Worm (Caenorhabditis elegans) whole organism, L4 larva: ENCODE results near the gene rgs-11.
A peak's percentile ranks its signal among the peaks of the same experiment; 100 is the strongest.

Experiments
- aha-1 ChIP-seq: fragments of 150-350 bp; peaks from one replicate; lab custom pipeline; 2014; ENCODE audit warnings: missing biosample characterization, missing genetic modification characterization
- ama-1 ChIP-seq: fragments of 150-350 bp; optimal IDR thresholded peaks from 2 replicates; lab custom pipeline; 2014; ENCODE audit warnings: inconsistent platforms, mixed read lengths
- ceh-82 ChIP-seq: sonication (generic microtip); optimal IDR thresholded peaks from 2 replicates; lab custom pipeline; 2017; ENCODE audit warnings: missing biosample characterization, missing genetic modification characterization
- ces-1 ChIP-seq: fragments of 150-350 bp; sonication (generic microtip); optimal IDR thresholded peaks from 4 replicates; lab custom pipeline; 2014; ENCODE audit warnings: missing biosample characterization, missing genetic modification reagents, missing genetic modification characterization
- ctbp-1 ChIP-seq: fragments of 200-800 bp; sonication (Bioruptor generic); IDR thresholded peaks from 2 replicates; pipeline ENCODE4 v1.3.6; 2022; ENCODE audit warnings: missing genetic modification reagents, missing genetic modification characterization, missing compliant biosample characterization
- dmd-6 ChIP-seq: fragments of 200-800 bp; sonication (Bioruptor generic); IDR thresholded peaks from 2 replicates; pipeline ENCODE4 v1.3.6; 2022; ENCODE audit warnings: missing genetic modification reagents, missing genetic modification characterization, missing compliant biosample characterization
- hlh-11 ChIP-seq: fragments of 200-800 bp; sonication (Bioruptor generic); optimal IDR thresholded peaks from 2 replicates; lab custom pipeline; 2018; ENCODE audit warnings: mild to moderate bottlenecking, missing genetic modification characterization, missing compliant biosample characterization
- nhr-11 ChIP-seq: fragments of 150-350 bp; optimal IDR thresholded peaks from 2 replicates; lab custom pipeline; 2014; ENCODE audit warnings: missing biosample characterization, missing genetic modification characterization
- nhr-237 ChIP-seq: sonication (generic microtip); optimal IDR thresholded peaks from 2 replicates; lab custom pipeline; 2017; ENCODE audit warnings: missing biosample characterization, missing genetic modification characterization
- nhr-28 ChIP-seq: fragments of 150-350 bp; optimal IDR thresholded peaks from 2 replicates; lab custom pipeline; 2014; ENCODE audit warnings: missing biosample characterization, missing genetic modification characterization
- snpc-4 ChIP-seq: fragments of 150-350 bp; optimal IDR thresholded peaks from 2 replicates; lab custom pipeline; 2014; ENCODE audit warnings: missing biosample characterization, missing genetic modification characterization
- tag-97 ChIP-seq: fragments of 200-800 bp; sonication (Bioruptor generic); IDR thresholded peaks from 2 replicates; pipeline ENCODE4 v1.3.6; 2022; ENCODE audit warnings: missing genetic modification characterization, missing compliant biosample characterization
- unc-62 ChIP-seq, 3 experiments: fragments of 150-350 bp in 1 of 3; sonication (generic microtip); optimal IDR thresholded peaks in 2 of 3; peaks in 1 of 3; 1 replicate in 1 of 3; 2 replicates in 2 of 3; lab custom pipeline; 2014 to 2017; ENCODE audit warnings: missing biosample characterization in 3 of 3, missing genetic modification characterization in 3 of 3, missing genetic modification reagents in 3 of 3, missing genotype in 1 of 3
- zip-2 ChIP-seq: fragments of 150-350 bp; optimal IDR thresholded peaks from 2 replicates; lab custom pipeline; 2014; ENCODE audit warnings: missing biosample characterization, missing genetic modification characterization

DNA sequence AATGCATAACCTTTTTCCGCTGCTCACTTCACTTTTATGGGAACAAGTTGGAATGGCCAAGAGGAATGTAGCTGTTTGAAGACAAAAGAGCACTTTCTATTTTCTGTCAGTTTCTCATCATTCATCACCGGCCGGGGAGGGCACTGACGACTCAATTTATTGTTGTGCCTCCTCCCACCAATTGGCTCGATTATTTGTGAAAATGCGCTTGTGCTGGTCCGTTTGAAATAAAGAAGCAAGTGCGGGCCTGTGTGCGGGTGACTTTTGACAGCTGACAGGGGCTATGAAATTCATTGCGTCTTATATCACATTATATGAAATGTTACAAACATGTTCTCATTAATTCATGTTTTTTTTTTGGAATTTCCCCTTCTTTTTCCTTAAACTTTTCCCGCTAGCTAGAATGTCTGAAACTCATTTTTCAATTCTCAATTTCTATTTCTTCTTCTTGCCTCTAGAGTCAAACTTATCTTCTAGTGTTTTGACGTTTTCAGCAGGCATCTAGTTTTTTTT, 49.6 kb downstream of the rgs-11 start:
- TF ChIP-seq nhr-11 (tag; lab: Kevin White, UChicago) (no peak), nhr-28 (tag; lab: Kevin White, UChicago) (no peak), hlh-11 (tag; lab: Kevin White, UChicago) (peak; percentile 29), ctbp-1 (GFP tag; lab: Robert Waterston, UW) (no peak), ceh-82 (tag; lab: Kevin White, UChicago) (no peak), dmd-6 (GFP tag; lab: Robert Waterston, UW) (no peak), tag-97 (no peak), snpc-4 (tag; lab: Kevin White, UChicago) (no peak), nhr-237 (tag; lab: Kevin White, UChicago) (no peak), ama-1 (lab: Kevin White, UChicago) (no peak), ces-1 (GFP tag; lab: Kevin White, UChicago) (no peak), unc-62 (GFP tag; optimal IDR thresholded peaks at IDR 0.05 in 1 of 2; lab: Kevin White, UChicago) (peak in 1 of 2 experiments; percentile 94), unc-62 (tag; optimal IDR thresholded peaks at IDR 0.05; lab: Kevin White, UChicago) (no peak), aha-1 (tag; lab: Kevin White, UChicago) (no peak), zip-2 (no peak)
